Worm (Caenorhabditis elegans) whole organism, young adult: Measurements from ENCODE around the gene F43D2.7.

Experiments used
- B0019.2 ChIP-seq: fragments of 200-800 bp; sonication (Bioruptor generic); conservative IDR thresholded peaks from 2 replicates; pipeline ENCODE4 v1.3.6; 2022; ENCODE audit warnings: missing genetic modification reagents, missing genetic modification characterization, missing compliant biosample characterization
- B0035.1 ChIP-seq: sonication (generic microtip); optimal IDR thresholded peaks from 2 replicates; lab custom pipeline; 2016; ENCODE audit warnings: missing genetic modification characterization, mild to moderate bottlenecking, missing compliant biosample characterization, missing genotype, missing genetic modification reagents
- C06A6.2 ChIP-seq: fragments of 200-800 bp; sonication (Bioruptor generic); conservative IDR thresholded peaks from 2 replicates; pipeline ENCODE4 v1.3.6; 2022; ENCODE audit warnings: missing genetic modification characterization, missing compliant biosample characterization
- C17E4.6 ChIP-seq: fragments of 200-800 bp; sonication (Bioruptor generic); IDR thresholded peaks from 2 replicates; pipeline ENCODE4 v1.3.6; 2022; ENCODE audit warnings: missing genetic modification reagents, missing genetic modification characterization, missing compliant biosample characterization
- F22D6.2 ChIP-seq: sonication (generic microtip); optimal IDR thresholded peaks from 2 replicates; lab custom pipeline; 2016; ENCODE audit warnings: mild to moderate bottlenecking, missing genetic modification characterization, missing compliant biosample characterization
- F37B4.10 ChIP-seq: fragments of 200-800 bp; sonication (Bioruptor generic); IDR thresholded peaks from 2 replicates; pipeline ENCODE4 v1.3.6; 2022; ENCODE audit warnings: missing genetic modification characterization, missing compliant biosample characterization
- F55B11.4 ChIP-seq: sonication (generic microtip); optimal IDR thresholded peaks from 2 replicates; lab custom pipeline; 2016; ENCODE audit warnings: missing compliant biosample characterization, missing genetic modification characterization, borderline replicate concordance; ENCODE audit not compliant: insufficient read depth
- F57C9.4 ChIP-seq: sonication (generic microtip); optimal IDR thresholded peaks from 2 replicates; lab custom pipeline; 2017; ENCODE audit warnings: mild to moderate bottlenecking, missing genetic modification characterization, missing compliant biosample characterization
- K12H6.12 ChIP-seq: fragments of 200-800 bp; sonication (Bioruptor generic); optimal IDR thresholded peaks from 2 replicates; lab custom pipeline; 2018; ENCODE audit warnings: mild to moderate bottlenecking, missing genetic modification characterization, missing compliant biosample characterization
- T07F8.4 ChIP-seq: sonication (generic microtip); optimal IDR thresholded peaks from 2 replicates; lab custom pipeline; 2016; ENCODE audit warnings: mild to moderate bottlenecking, missing genetic modification characterization, moderate library complexity, missing compliant biosample characterization
- Y53F4B.3 ChIP-seq: fragments of 200-800 bp; sonication (Bioruptor generic); IDR thresholded peaks from 2 replicates; pipeline ENCODE4 v1.3.6; 2022; ENCODE audit warnings: missing genetic modification reagents, missing genetic modification characterization, missing compliant biosample characterization
- Y79H2A.3 ChIP-seq: fragments of 200-800 bp; sonication (Bioruptor generic); conservative IDR thresholded peaks from 2 replicates; pipeline ENCODE4 v1.3.6; 2022; ENCODE audit warnings: missing genetic modification reagents, missing genetic modification characterization, missing compliant biosample characterization
- Y95B8A.8 ChIP-seq: fragments of 200-800 bp; sonication (Bioruptor generic); IDR thresholded peaks from 2 replicates; pipeline ENCODE4 v1.3.6; 2022; ENCODE audit warnings: missing genetic modification reagents, missing genetic modification characterization, missing compliant biosample characterization
- ZK185.1 ChIP-seq: sonication (generic microtip); optimal IDR thresholded peaks from 2 replicates; lab custom pipeline; 2016; ENCODE audit warnings: mild to moderate bottlenecking, missing genetic modification characterization, missing compliant biosample characterization; ENCODE audit not compliant: poor library complexity, severe bottlenecking
- ama-1 ChIP-seq, 3 experiments: fragments of 150-350 bp in 1 of 3; sonication (generic microtip) in 2 of 3; optimal IDR thresholded peaks; 2 replicates each; lab custom pipeline; 2014 to 2018; ENCODE audit warnings: missing biosample characterization in 2 of 3, missing genetic modification characterization in 2 of 3, missing genetic modification reagents in 2 of 3
- cebp-2 ChIP-seq: fragments of 200-800 bp; sonication (Bioruptor generic); IDR thresholded peaks from 2 replicates; pipeline ENCODE4 v1.3.6; 2022; ENCODE audit warnings: missing genetic modification characterization, missing compliant biosample characterization
- ceh-79 ChIP-seq: sonication (generic microtip); optimal IDR thresholded peaks from 2 replicates; lab custom pipeline; 2017; ENCODE audit warnings: mild to moderate bottlenecking, missing genetic modification characterization, missing compliant biosample characterization
- die-1 ChIP-seq: sonication (generic microtip); optimal IDR thresholded peaks from 2 replicates; lab custom pipeline; 2016; ENCODE audit warnings: missing genotype, mild to moderate bottlenecking, missing genetic modification characterization, missing compliant biosample characterization
- dox-1 ChIP-seq: fragments of 200-800 bp; sonication (Bioruptor generic); IDR thresholded peaks from 2 replicates; pipeline ENCODE4 v1.3.6; 2022; ENCODE audit warnings: missing genetic modification reagents, missing genetic modification characterization, missing compliant biosample characterization
- dpl-1 ChIP-seq: fragments of 150-350 bp; optimal IDR thresholded peaks from 2 replicates; lab custom pipeline; 2014; ENCODE audit warnings: missing biosample characterization, missing genetic modification reagents, missing genetic modification characterization
- efl-1 ChIP-seq: fragments of 150-350 bp; optimal IDR thresholded peaks from 2 replicates; lab custom pipeline; 2014; ENCODE audit warnings: missing biosample characterization, missing genetic modification reagents, missing genetic modification characterization
- egl-18 ChIP-seq: fragments of 200-800 bp; sonication (Bioruptor generic); IDR thresholded peaks from 2 replicates; pipeline ENCODE4 v1.3.6; 2022; ENCODE audit warnings: missing genetic modification reagents, missing genetic modification characterization, missing compliant biosample characterization
- egrh-3 ChIP-seq: fragments of 200-800 bp; sonication (Bioruptor generic); IDR thresholded peaks from 2 replicates; pipeline ENCODE4 v1.3.6; 2022; ENCODE audit warnings: missing genetic modification reagents, missing genetic modification characterization, missing compliant biosample characterization
- ets-4 ChIP-seq: fragments of 200-800 bp; sonication (Bioruptor generic); optimal IDR thresholded peaks from 2 replicates; lab custom pipeline; 2018; ENCODE audit warnings: mild to moderate bottlenecking, missing genetic modification characterization, missing compliant biosample characterization
- fkh-3 ChIP-seq: sonication (generic microtip); optimal IDR thresholded peaks from 2 replicates; lab custom pipeline; 2016; ENCODE audit warnings: mild to moderate bottlenecking, missing genetic modification characterization, missing compliant biosample characterization
- gei-17 ChIP-seq: fragments of 200-800 bp; sonication (Bioruptor generic); optimal IDR thresholded peaks from 2 replicates; lab custom pipeline; 2018; ENCODE audit warnings: mild to moderate bottlenecking, missing genetic modification characterization, missing compliant biosample characterization
- hsf-1 ChIP-seq: fragments of 200-800 bp; sonication (Bioruptor generic); IDR thresholded peaks from 2 replicates; pipeline ENCODE4 v1.3.6; 2022; ENCODE audit warnings: missing genetic modification reagents, missing genetic modification characterization, missing compliant biosample characterization
- lag-1 ChIP-seq: fragments of 200-800 bp; sonication (Bioruptor generic); IDR thresholded peaks from 2 replicates; pipeline ENCODE4 v1.3.6; 2022; ENCODE audit warnings: missing genetic modification reagents, missing genetic modification characterization, missing compliant biosample characterization
- let-607 ChIP-seq, 2 experiments: fragments of 200-800 bp in 1 of 2; sonication (Bioruptor generic) in 1 of 2; sonication (generic microtip) in 1 of 2; optimal IDR thresholded peaks; 2 replicates each; lab custom pipeline; 2016 to 2018; ENCODE audit warnings: mild to moderate bottlenecking in 2 of 2, missing compliant biosample characterization in 2 of 2, missing genetic modification characterization in 2 of 2, moderate library complexity in 2 of 2, missing genotype in 1 of 2
- lir-1 ChIP-seq: fragments of 200-800 bp; sonication (Bioruptor generic); conservative IDR thresholded peaks from 2 replicates; pipeline ENCODE4 v1.3.6; 2022; ENCODE audit warnings: missing genetic modification reagents, missing genetic modification characterization, missing compliant biosample characterization
- madf-3 ChIP-seq: fragments of 200-800 bp; sonication (Bioruptor generic); IDR thresholded peaks from 2 replicates; pipeline ENCODE4 v1.3.6; 2022; ENCODE audit warnings: missing genetic modification reagents, missing genetic modification characterization, missing compliant biosample characterization
- madf-6 ChIP-seq: fragments of 200-800 bp; sonication (Bioruptor generic); IDR thresholded peaks from 2 replicates; pipeline ENCODE4 v1.3.6; 2022; ENCODE audit warnings: missing genetic modification reagents, missing genetic modification characterization, missing compliant biosample characterization
- mel-28 ChIP-seq: sonication (generic microtip); optimal IDR thresholded peaks from 2 replicates; lab custom pipeline; 2016; ENCODE audit warnings: borderline replicate concordance, mild to moderate bottlenecking, missing genetic modification characterization, missing compliant biosample characterization
- nfya-1 ChIP-seq: sonication (generic microtip); optimal IDR thresholded peaks from 2 replicates; lab custom pipeline; 2017; ENCODE audit warnings: antibody characterized with exemption, missing compliant biosample characterization, missing genetic modification characterization, borderline replicate concordance; ENCODE audit not compliant: insufficient read depth
- nhr-27 ChIP-seq: fragments of 200-800 bp; sonication (Bioruptor generic); optimal IDR thresholded peaks from 2 replicates; lab custom pipeline; 2018; ENCODE audit warnings: mild to moderate bottlenecking, missing genetic modification characterization, moderate library complexity, missing compliant biosample characterization
- pbrm-1 ChIP-seq: fragments of 200-800 bp; sonication (Bioruptor generic); IDR thresholded peaks from 2 replicates; pipeline ENCODE4 v1.3.6; 2022; ENCODE audit warnings: missing genetic modification reagents, missing genetic modification characterization, missing compliant biosample characterization
- rcor-1 ChIP-seq: fragments of 200-800 bp; sonication (Bioruptor generic); IDR thresholded peaks from 2 replicates; pipeline ENCODE4 v1.3.6; 2022; ENCODE audit warnings: missing genetic modification reagents, missing genetic modification characterization, missing compliant biosample characterization
- sea-2 ChIP-seq: fragments of 200-800 bp; sonication (Bioruptor generic); IDR thresholded peaks from 2 replicates; pipeline ENCODE4 v1.3.6; 2022; ENCODE audit warnings: missing genetic modification characterization, missing compliant biosample characterization
- snpc-1.1 ChIP-seq: sonication (generic microtip); optimal IDR thresholded peaks from 2 replicates; lab custom pipeline; 2017; ENCODE audit warnings: missing genetic modification characterization, mild to moderate bottlenecking, missing compliant biosample characterization, antibody characterized with exemption, moderate library complexity, missing genotype, missing genetic modification reagents; ENCODE audit not compliant: insufficient read depth
- somi-1 ChIP-seq: fragments of 200-800 bp; sonication (Bioruptor generic); optimal IDR thresholded peaks from 2 replicates; lab custom pipeline; 2018; ENCODE audit warnings: mild to moderate bottlenecking, missing genetic modification characterization, missing compliant biosample characterization
- tbp1 ChIP-seq: fragments of 200-800 bp; sonication (Bioruptor generic); optimal IDR thresholded peaks from 2 replicates; lab custom pipeline; 2018; ENCODE audit warnings: mild to moderate bottlenecking, missing genetic modification characterization, missing compliant biosample characterization
- unc-130 ChIP-seq: sonication (generic microtip); optimal IDR thresholded peaks from 2 replicates; lab custom pipeline; 2016; ENCODE audit warnings: missing genetic modification reagents, missing genetic modification characterization, missing compliant biosample characterization
- zfh-2 ChIP-seq: fragments of 200-800 bp; sonication (Bioruptor generic); conservative IDR thresholded peaks from 2 replicates; pipeline ENCODE4 v1.3.6; 2022; ENCODE audit warnings: missing genetic modification reagents, missing genetic modification characterization, missing compliant biosample characterization
- ztf-22 ChIP-seq: fragments of 200-800 bp; sonication (Bioruptor generic); optimal IDR thresholded peaks from 2 replicates; lab custom pipeline; 2018; ENCODE audit warnings: mild to moderate bottlenecking, missing genetic modification characterization, moderate library complexity, missing compliant biosample characterization
- ztf-25 ChIP-seq: fragments of 200-800 bp; sonication (Bioruptor generic); IDR thresholded peaks from 2 replicates; pipeline ENCODE4 v1.3.6; 2022; ENCODE audit warnings: missing genetic modification reagents, missing genetic modification characterization, missing compliant biosample characterization
- ztf-26 ChIP-seq: sonication (generic microtip); optimal IDR thresholded peaks from 2 replicates; lab custom pipeline; 2017; ENCODE audit warnings: missing genetic modification characterization, missing compliant biosample characterization

F43D2.7 gene

ce11 chrV:14685435-14686058, 45.6 kb upstream of the F43D2.7 start, which contains the start of gene C47E8.4 (continued):
- peak; percentile 85 for TF ChIP-seq ztf-22 (GFP tag; lab: Kevin White, UChicago)
- TF ChIP-seq F22D6.2 (tag; lab: Kevin White, UChicago), result peak; percentile 88
- peak; percentile 89 for TF ChIP-seq C17E4.6 (GFP tag; lab: Robert Waterston, UW)
- peak; percentile 97 for TF ChIP-seq unc-130 (GFP tag; lab: Kevin White, UChicago)
- peak; percentile 66 for TF ChIP-seq efl-1 (GFP tag; lab: Kevin White, UChicago)
- TF ChIP-seq T07F8.4 (tag; lab: Kevin White, UChicago), result peak; percentile 44
- TF ChIP-seq ztf-26 (tag; lab: Kevin White, UChicago), result peak; percentile 94
- peak; percentile 100 for TF ChIP-seq hsf-1 (GFP tag; lab: Robert Waterston, UW)
- TF ChIP-seq Y79H2A.3 (GFP tag; lab: Robert Waterston, UW), result no peak
- peak; percentile 97 for TF ChIP-seq rcor-1 (GFP tag; lab: Robert Waterston, UW)
- TF ChIP-seq B0019.2 (GFP tag; lab: Robert Waterston, UW), result peak; percentile 92
- TF ChIP-seq fkh-3 (tag; lab: Kevin White, UChicago), result no peak
- TF ChIP-seq K12H6.12 (tag; lab: Kevin White, UChicago), result peak; percentile 96
- TF ChIP-seq B0035.1 (tag; lab: Kevin White, UChicago), result peak; percentile 89
- peak; percentile 96 for TF ChIP-seq pbrm-1 (GFP tag; lab: Robert Waterston, UW)
- TF ChIP-seq ztf-25 (GFP tag; lab: Robert Waterston, UW), result 0 out of 2 replicates have a peak, but pooled peaks have one; percentile 80
- peak; percentile 34; the same call in 1 of the 2 replicates for TF ChIP-seq egrh-3 (GFP tag; lab: Robert Waterston, UW)
- no peak for TF ChIP-seq die-1 (tag; lab: Kevin White, UChicago)
- TF ChIP-seq egl-18 (GFP tag; lab: Robert Waterston, UW), result peak; percentile 94
- peak; percentile 48; the same call in 1 of the 2 replicates for TF ChIP-seq Y53F4B.3 (GFP tag; lab: Robert Waterston, UW)
- peak; percentile 95 for TF ChIP-seq lir-1 (GFP tag; lab: Robert Waterston, UW)
- peak; percentile 31 to 92 for TF ChIP-seq let-607 (tag; optimal IDR thresholded peaks at IDR 0.05; lab: Kevin White, UChicago)
- peak; percentile 32 for TF ChIP-seq snpc-1.1
- TF ChIP-seq sea-2 (GFP tag; lab: Robert Waterston, UW), result peak; percentile 95
- TF ChIP-seq cebp-2 (GFP tag; lab: Robert Waterston, UW), result peak; percentile 91; the same call in 1 of the 2 replicates
- TF ChIP-seq nhr-27, result peak; percentile 92
- TF ChIP-seq ZK185.1 (tag; lab: Kevin White, UChicago), result peak; percentile 97
- TF ChIP-seq F37B4.10 (GFP tag; lab: Robert Waterston, UW), result 0 out of 2 replicates have a peak, but pooled peaks have one; percentile 33
- TF ChIP-seq Y95B8A.8, result peak; percentile 80; the same call in 1 of the 2 replicates
- TF ChIP-seq F57C9.4 (tag; lab: Kevin White, UChicago), result peak; percentile 57
- TF ChIP-seq gei-17, result peak; percentile 69
- TF ChIP-seq nfya-1, result no peak
- TF ChIP-seq madf-6 (GFP tag; lab: Robert Waterston, UW), result peak; percentile 93
- TF ChIP-seq tbp1 (GFP tag; lab: Kevin White, UChicago), result peak; percentile 76
- TF ChIP-seq F55B11.4 (tag; lab: Kevin White, UChicago), result no peak
- peak; percentile 94 for TF ChIP-seq C06A6.2 (GFP tag; lab: Robert Waterston, UW)
- peak; percentile 63 for TF ChIP-seq dpl-1 (GFP tag; lab: Kevin White, UChicago)
- TF ChIP-seq lag-1 (GFP tag; lab: Robert Waterston, UW), result no peak
- peak; percentile 90 for TF ChIP-seq somi-1 (GFP tag; lab: Kevin White, UChicago)
- TF ChIP-seq ceh-79 (tag; lab: Kevin White, UChicago), result peak; percentile 87
- no peak for TF ChIP-seq ets-4 (GFP tag; lab: Kevin White, UChicago)
- no peak for TF ChIP-seq zfh-2
- peak; percentile 95 for TF ChIP-seq madf-3 (GFP tag; lab: Robert Waterston, UW)
- peak; percentile 65 for TF ChIP-seq mel-28
- peak; percentile 95 for TF ChIP-seq dox-1
- TF ChIP-seq ama-1 (optimal IDR thresholded peaks at IDR 0.05; lab: Kevin White, UChicago), result peak; percentile 53
- no peak for TF ChIP-seq ama-1 (GFP tag; optimal IDR thresholded peaks at IDR 0.05; lab: Kevin White, UChicago)
